Worm (Caenorhabditis elegans) whole organism, L3 larva: Measurements from ENCODE around the gene F22F7.2.
A peak's percentile ranks its signal among the peaks of the same experiment; 100 is the strongest.

Experiments used
- R02D3.7 ChIP-seq: fragments of 150-350 bp; optimal IDR thresholded peaks from 2 replicates; lab custom pipeline; 2014; ENCODE audit warnings: missing biosample characterization, missing genetic modification characterization
- ZK546.5 ChIP-seq: sonication (generic microtip); optimal IDR thresholded peaks from 2 replicates; lab custom pipeline; 2017; ENCODE audit warnings: missing biosample characterization, missing genetic modification characterization
- aly-2 ChIP-seq: fragments of 150-350 bp; optimal IDR thresholded peaks from 2 replicates; lab custom pipeline; 2014; ENCODE audit warnings: missing biosample characterization, missing genetic modification characterization
- ama-1 ChIP-seq: fragments of 150-350 bp; optimal IDR thresholded peaks from 2 replicates; lab custom pipeline; 2018
- ceh-16 ChIP-seq: sonication (generic microtip); optimal IDR thresholded peaks from 2 replicates; lab custom pipeline; 2017; ENCODE audit warnings: missing biosample characterization, missing genetic modification characterization
- ceh-28 ChIP-seq: fragments of 150-350 bp; optimal IDR thresholded peaks from 2 replicates; lab custom pipeline; 2014; ENCODE audit warnings: missing biosample characterization, missing genetic modification reagents, missing genetic modification characterization
- ceh-82 ChIP-seq: fragments of 150-350 bp; optimal IDR thresholded peaks from 2 replicates; lab custom pipeline; 2014; ENCODE audit warnings: missing biosample characterization, missing genetic modification characterization
- daf-12 ChIP-seq: fragments of 150-350 bp; optimal IDR thresholded peaks from 2 replicates; lab custom pipeline; 2014; ENCODE audit warnings: missing biosample characterization, missing genetic modification reagents, missing genetic modification characterization
- egl-5 ChIP-seq: fragments of 150-350 bp; optimal IDR thresholded peaks from 2 replicates; lab custom pipeline; 2017; ENCODE audit warnings: missing biosample characterization, missing genetic modification reagents, missing genetic modification characterization, inconsistent platforms
- elt-2 ChIP-seq: sonication (generic microtip); optimal IDR thresholded peaks from 2 replicates; lab custom pipeline; 2016; ENCODE audit warnings: missing genetic modification reagents, mild to moderate bottlenecking, missing genetic modification characterization, missing compliant biosample characterization
- eor-1 ChIP-seq, 2 experiments: fragments of 150-350 bp; optimal IDR thresholded peaks; 2 replicates each; lab custom pipeline; 2014 to 2018; ENCODE audit warnings: missing biosample characterization in 2 of 2, missing genetic modification characterization in 2 of 2
- fos-1 ChIP-seq: fragments of 150-350 bp; optimal IDR thresholded peaks from 2 replicates; lab custom pipeline; 2014; ENCODE audit warnings: missing biosample characterization, missing genetic modification characterization
- hmg-11 ChIP-seq: sonication (generic microtip); optimal IDR thresholded peaks from 2 replicates; lab custom pipeline; 2016; ENCODE audit warnings: missing genetic modification characterization, missing compliant biosample characterization
- jun-1 ChIP-seq: fragments of 150-350 bp; optimal IDR thresholded peaks from 2 replicates; lab custom pipeline; 2014; ENCODE audit warnings: missing biosample characterization, missing genetic modification reagents, missing genetic modification characterization
- lin-15B ChIP-seq: fragments of 150-350 bp; optimal IDR thresholded peaks from 2 replicates; lab custom pipeline; 2014; ENCODE audit warnings: missing biosample characterization, missing genetic modification characterization
- lin-39 ChIP-seq: fragments of 150-350 bp; optimal IDR thresholded peaks from 2 replicates; lab custom pipeline; 2018; ENCODE audit warnings: missing biosample characterization, missing genetic modification reagents, missing genetic modification characterization
- lsy-12 ChIP-seq: sonication (generic microtip); optimal IDR thresholded peaks from 2 replicates; lab custom pipeline; 2016; ENCODE audit warnings: mild to moderate bottlenecking, missing genetic modification characterization, missing compliant biosample characterization
- mdl-1 ChIP-seq: fragments of 150-350 bp; optimal IDR thresholded peaks from 2 replicates; lab custom pipeline; 2014; ENCODE audit warnings: missing biosample characterization, missing genetic modification characterization
- nhr-11 ChIP-seq: fragments of 150-350 bp; optimal IDR thresholded peaks from 2 replicates; lab custom pipeline; 2014; ENCODE audit warnings: missing biosample characterization, missing genetic modification characterization
- nhr-12 ChIP-seq: fragments of 150-350 bp; optimal IDR thresholded peaks from 2 replicates; lab custom pipeline; 2014; ENCODE audit warnings: missing biosample characterization, missing genetic modification characterization
- nhr-23 ChIP-seq: fragments of 150-350 bp; optimal IDR thresholded peaks from 2 replicates; lab custom pipeline; 2014; ENCODE audit warnings: missing biosample characterization, missing genetic modification reagents, missing genetic modification characterization
- nhr-25 ChIP-seq: sonication (generic microtip); optimal IDR thresholded peaks from 2 replicates; lab custom pipeline; 2017; ENCODE audit warnings: missing biosample characterization, missing genetic modification characterization
- nhr-28 ChIP-seq: fragments of 150-350 bp; optimal IDR thresholded peaks from 2 replicates; lab custom pipeline; 2014; ENCODE audit warnings: missing biosample characterization, missing genetic modification characterization
- pha-4 ChIP-seq: fragments of 150-350 bp; optimal IDR thresholded peaks from 2 replicates; lab custom pipeline; 2014; ENCODE audit warnings: missing biosample characterization, missing genetic modification reagents, missing genetic modification characterization
- pqm-1 ChIP-seq: fragments of 150-350 bp; optimal IDR thresholded peaks from 2 replicates; lab custom pipeline; 2017; ENCODE audit warnings: missing biosample characterization, missing genetic modification characterization, inconsistent platforms
- sea-2 ChIP-seq: fragments of 150-350 bp; sonication (generic microtip); optimal IDR thresholded peaks from 4 replicates; lab custom pipeline; 2014; ENCODE audit warnings: missing biosample characterization, missing genetic modification reagents, missing genetic modification characterization
- snpc-4 ChIP-seq: fragments of 150-350 bp; optimal IDR thresholded peaks from 2 replicates; lab custom pipeline; 2014; ENCODE audit warnings: missing biosample characterization, missing genetic modification characterization
- tbx-2 ChIP-seq: sonication (generic microtip); optimal IDR thresholded peaks from 2 replicates; lab custom pipeline; 2016; ENCODE audit warnings: mild to moderate bottlenecking, missing genetic modification characterization, missing compliant biosample characterization
- ztf-11 ChIP-seq: fragments of 150-350 bp; optimal IDR thresholded peaks from 2 replicates; lab custom pipeline; 2014; ENCODE audit warnings: missing biosample characterization, missing genetic modification characterization
- ztf-4 ChIP-seq: fragments of 150-350 bp; optimal IDR thresholded peaks from 2 replicates; lab custom pipeline; 2014; ENCODE audit warnings: missing biosample characterization, missing genetic modification characterization

Gene F22F7.2

ce11 chrV:2103118-2103517 lies 19.5 kb upstream of the F22F7.2 start, which contains the start of gene F36F12.1:
Gene F36F12.1, minus strand, starts transcription at chrV:2103218.
- TF ChIP-seq hmg-11 (tag; lab: Kevin White, UChicago) (no peak), pha-4 (tag; lab: Kevin White, UChicago) (no peak), ceh-82 (tag; lab: Kevin White, UChicago) (no peak), ama-1 (lab: Kevin White, UChicago) (no peak), aly-2 (tag; lab: Kevin White, UChicago) (no peak), daf-12 (tag; lab: Kevin White, UChicago) (no peak)

- TF ChIP-seq R02D3.7 (tag; lab: Kevin White, UChicago) (no peak), sea-2 (GFP tag; lab: Kevin White, UChicago) (no peak), nhr-12 (tag; lab: Kevin White, UChicago) (no peak), ztf-4 (tag; lab: Kevin White, UChicago) (no peak), jun-1 (tag; lab: Kevin White, UChicago) (no peak), ceh-16 (tag; lab: Kevin White, UChicago) (no peak)
Measured at ce11 chrV:2105976-2106375, 16.6 kb upstream of the F22F7.2 start, which contains the start of gene F22F7.4. Gene F22F7.4, minus strand, starts transcription at chrV:2106076.

- TF ChIP-seq elt-2 (tag; lab: Kevin White, UChicago) (peak; percentile 36), pha-4 (tag; lab: Kevin White, UChicago) (peak; percentile 86), nhr-23 (peak; percentile 39), hmg-11 (tag; lab: Kevin White, UChicago) (peak; percentile 58), lin-39 (tag; lab: Kevin White, UChicago) (peak; percentile 15), lin-15B (tag; lab: Kevin White, UChicago) (peak; percentile 60), fos-1 (tag; lab: Kevin White, UChicago) (no peak), nhr-25 (peak; percentile 11), tbx-2 (tag; lab: Kevin White, UChicago) (no peak), R02D3.7 (tag; lab: Kevin White, UChicago) (no peak), snpc-4 (tag; lab: Kevin White, UChicago) (peak; percentile 72)
Measured at ce11 chrV:2109295-2109694, 13.3 kb upstream of the F22F7.2 start, which contains the start of gene ckb-4. Gene ckb-4, minus strand, starts transcription at chrV:2109434.

- no peak for TF ChIP-seq ztf-11 (tag; lab: Kevin White, UChicago)
- TF ChIP-seq aly-2 (tag; lab: Kevin White, UChicago), result no peak
- TF ChIP-seq mdl-1 (tag; lab: Kevin White, UChicago), result no peak
- TF ChIP-seq daf-12 (tag; lab: Kevin White, UChicago), result no peak
- TF ChIP-seq nhr-25, result no peak
- TF ChIP-seq pqm-1, result no peak
- TF ChIP-seq ceh-16 (tag; lab: Kevin White, UChicago), result no peak
- no peak for TF ChIP-seq ZK546.5 (tag; lab: Kevin White, UChicago)
- TF ChIP-seq egl-5 (tag; lab: Kevin White, UChicago), result no peak
Measured at ce11 chrV:2110368-2110767, 12.2 kb upstream of the F22F7.2 start, which contains the start of gene F22F7.3. Gene F22F7.3, plus strand, starts transcription at chrV:2110668.

- TF ChIP-seq aly-2 (tag; lab: Kevin White, UChicago) (no peak), nhr-11 (tag; lab: Kevin White, UChicago) (no peak)
Measured at ce11 chrV:2118574-2118973, 4.0 kb upstream of the F22F7.2 start, which contains the start of gene bgnt-1.2. Gene bgnt-1.2, minus strand, starts transcription at chrV:2118674.

ce11 chrV:2119529-2119928 lies 3.1 kb upstream of the F22F7.2 start, which contains the start of gene F22F7.11:
Gene F22F7.11, plus strand, starts transcription at chrV:2119829.
- TF ChIP-seq ceh-16 (tag; lab: Kevin White, UChicago) (no peak), tbx-2 (tag; lab: Kevin White, UChicago) (no peak), eor-1 (tag; optimal IDR thresholded peaks at IDR 0.05; lab: Kevin White, UChicago) (no peak), nhr-25 (no peak), hmg-11 (tag; lab: Kevin White, UChicago) (no peak), nhr-23 (no peak), lsy-12 (tag; lab: Kevin White, UChicago) (no peak), nhr-12 (tag; lab: Kevin White, UChicago) (no peak)

ce11 chrV:2121910-2122362 lies 646 bp upstream of the F22F7.2 start, which contains the start of gene F22F7.8:
Gene F22F7.8, minus strand, starts transcription at chrV:2121960.
- TF ChIP-seq nhr-28 (tag; lab: Kevin White, UChicago) (no peak), ceh-82 (tag; lab: Kevin White, UChicago) (no peak), ceh-28 (tag; lab: Kevin White, UChicago) (no peak)
